Fruit fly (Drosophila melanogaster): ENCODE measurements around the gene Rph.

The Rph gene

DNA sequence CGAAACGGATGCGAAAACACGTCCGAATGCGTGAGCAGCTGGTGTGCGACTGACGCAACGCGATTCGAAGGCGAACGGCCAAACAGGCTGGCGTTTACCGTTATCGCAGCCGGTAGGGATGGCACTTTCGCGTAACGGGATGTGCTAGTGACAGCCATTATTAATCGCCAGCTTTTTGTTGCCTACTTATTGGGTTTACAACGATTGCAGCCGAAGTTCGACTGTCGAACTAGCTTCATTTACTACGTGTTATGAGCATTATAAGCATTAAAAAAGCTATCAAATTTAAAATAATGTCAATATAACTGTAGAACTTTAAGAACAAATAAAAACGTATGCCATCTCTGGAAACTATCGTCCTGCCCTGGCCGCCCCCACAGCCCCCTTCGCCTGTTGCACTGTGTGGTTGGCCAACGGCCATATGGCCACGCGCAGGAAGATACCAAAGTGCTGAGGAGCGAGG is at the start of gene Rph (continued):
- TF ChIP-seq CG9727 (GFP tag; optimal IDR thresholded peaks at IDR 0.05) (peak; percentile 1), knrl (GFP tag; IDR thresholded peaks at IDR 0.05; ENCODE audit: partially characterized antibody) (peak; percentile 53; the same call in 2 of the 3 replicates), Deaf1 (tag; optimal IDR thresholded peaks at IDR 0.05) (peak; percentile 36), CG10147 (GFP tag; optimal IDR thresholded peaks at IDR 0.05) (peak; percentile 31), h (optimal IDR thresholded peaks at IDR 0.05) (no peak), cwo (GFP tag; optimal IDR thresholded peaks at IDR 0.05) (peak; percentile 27), CG32532 (GFP tag; IDR thresholded peaks at IDR 0.05) (peak; percentile 5; the same call in 1 of the 2 replicates), ems (GFP tag; optimal IDR thresholded peaks at IDR 0.05) (no peak), insv (GFP tag; optimal IDR thresholded peaks at IDR 0.05) (no peak), Bgb (GFP tag; IDR thresholded peaks at IDR 0.05; ENCODE audit: partially characterized antibody) (no peak; the same call in 1 of the 2 replicates), B-H2 (GFP tag; optimal IDR thresholded peaks at IDR 0.05) (peak; percentile 1), CG2120 (GFP tag; optimal IDR thresholded peaks at IDR 0.05) (peak; percentile 66), CG34224 (GFP tag; IDR thresholded peaks at IDR 0.05; ENCODE audit: partially characterized antibody) (0 out of 3 replicates have a peak, but pooled peaks have one; percentile 34), Gsc (GFP tag; IDR thresholded peaks at IDR 0.05) (no peak), CG11723 (GFP tag; optimal IDR thresholded peaks at IDR 0.05) (no peak), ERR (GFP tag; optimal IDR thresholded peaks at IDR 0.05) (no peak), MTF-1 (GFP tag; optimal IDR thresholded peaks at IDR 0.05; ENCODE audit: borderline replicate concordance) (no peak), Dip3 (GFP tag; optimal IDR thresholded peaks at IDR 0.05) (no peak), cad (GFP tag; optimal IDR thresholded peaks at IDR 0.05) (no peak), CG1233 (GFP tag; optimal IDR thresholded peaks at IDR 0.05) (no peak), CG4328 (GFP tag; optimal IDR thresholded peaks at IDR 0.05) (no peak), Nf-YB (GFP tag; optimal IDR thresholded peaks at IDR 0.05) (no peak), Lhr (GFP tag; optimal IDR thresholded peaks at IDR 0.05) (no peak), D19B (GFP tag; optimal IDR thresholded peaks at IDR 0.05) (no peak), Fer1 (GFP tag; optimal IDR thresholded peaks at IDR 0.05) (peak; percentile 46), otp (GFP tag; IDR thresholded peaks at IDR 0.05) (no peak), CG13424 (tag; optimal IDR thresholded peaks at IDR 0.05) (no peak), CG13894 (tag; optimal IDR thresholded peaks at IDR 0.05) (peak; percentile 40), CG15514 (GFP tag; optimal IDR thresholded peaks at IDR 0.05) (peak; percentile 19), Rfx (GFP tag; IDR thresholded peaks at IDR 0.05) (0 out of 2 replicates have a peak, but pooled peaks have one; percentile 17), CG13624 (GFP tag; optimal IDR thresholded peaks at IDR 0.05) (peak; percentile 9), CG10267 (tag; optimal IDR thresholded peaks at IDR 0.05) (no peak)

DNA sequence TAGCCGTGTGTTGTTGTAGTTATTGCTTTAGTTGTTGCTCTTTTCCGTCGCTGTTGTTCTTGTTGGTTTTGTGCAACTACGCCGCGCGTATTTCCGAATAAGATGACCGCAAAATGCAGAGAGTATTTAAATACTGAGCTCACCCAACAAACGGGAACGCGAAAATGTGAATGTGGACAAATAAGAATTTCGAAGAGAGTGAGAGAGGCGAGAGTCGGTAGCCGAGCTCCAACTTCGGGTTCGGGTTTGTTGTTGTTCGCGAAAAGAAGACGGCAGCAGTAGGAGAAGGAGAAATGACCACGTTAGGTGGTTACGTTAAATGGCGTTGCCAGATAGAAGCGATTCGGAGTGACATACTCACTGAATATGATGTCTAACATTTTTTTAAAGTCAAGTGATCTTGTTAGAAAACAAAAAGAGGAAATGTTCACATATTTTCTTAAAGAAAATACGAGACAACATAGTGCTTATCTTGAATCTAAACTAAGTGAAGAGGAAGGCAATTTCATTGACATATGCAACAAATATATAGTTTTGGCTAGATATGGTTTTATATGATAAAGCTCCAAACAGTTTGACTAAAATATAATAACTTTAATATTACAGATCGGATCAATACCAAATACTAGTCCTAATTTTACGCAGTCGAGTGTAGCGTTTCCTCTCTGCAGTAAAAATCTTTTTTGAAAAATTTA is 49.4 kb upstream of the Rph start:
- no peak for TF ChIP-seq CG6272 (GFP tag; IDR thresholded peaks at IDR 0.05)
- TF ChIP-seq CG10274 (GFP tag; optimal IDR thresholded peaks at IDR 0.05) = no peak
- TF ChIP-seq insv (GFP tag; optimal IDR thresholded peaks at IDR 0.05) = no peak
- TF ChIP-seq CG34224 (GFP tag; IDR thresholded peaks at IDR 0.05; ENCODE audit: partially characterized antibody) = no peak
- TF ChIP-seq CG4730 (GFP tag; IDR thresholded peaks at IDR 0.05) = no peak
- TF ChIP-seq CG12769 (tag; optimal IDR thresholded peaks at IDR 0.05) = peak; percentile 84
- no peak for TF ChIP-seq al (GFP tag; IDR thresholded peaks at IDR 0.05)
- TF ChIP-seq lab (GFP tag; optimal IDR thresholded peaks at IDR 0.05) = peak; percentile 6
- no peak for TF ChIP-seq so (GFP tag; IDR thresholded peaks at IDR 0.05)
- TF ChIP-seq dati (GFP tag; IDR thresholded peaks at IDR 0.05) = no peak
- no peak for TF ChIP-seq CG5953 (GFP tag; IDR thresholded peaks at IDR 0.05)
- TF ChIP-seq nerfin-2 (GFP tag; IDR thresholded peaks at IDR 0.05; ENCODE audit: partially characterized antibody) = no peak
- no peak for TF ChIP-seq GATAe (GFP tag; conservative IDR thresholded peaks at IDR 0.05)
- peak; percentile 8 for TF ChIP-seq CG11504 (tag; optimal IDR thresholded peaks at IDR 0.05)
- no peak for TF ChIP-seq CrebB (tag; optimal IDR thresholded peaks at IDR 0.05)
- no peak for TF ChIP-seq seq (GFP tag; IDR thresholded peaks at IDR 0.05)
- no peak for TF ChIP-seq CG6765 (GFP tag; optimal IDR thresholded peaks at IDR 0.05)
- TF ChIP-seq CG4707 (GFP tag; optimal IDR thresholded peaks at IDR 0.05) = no peak
- TF ChIP-seq CG1792 (GFP tag; optimal IDR thresholded peaks at IDR 0.05) = no peak
- no peak for TF ChIP-seq Sin3A (optimal IDR thresholded peaks at IDR 0.05)

Measured in whole organism, embryonic.